Fruit fly (Drosophila melanogaster): ENCODE results near the gene CG4502.

CG4502 gene

DNA sequence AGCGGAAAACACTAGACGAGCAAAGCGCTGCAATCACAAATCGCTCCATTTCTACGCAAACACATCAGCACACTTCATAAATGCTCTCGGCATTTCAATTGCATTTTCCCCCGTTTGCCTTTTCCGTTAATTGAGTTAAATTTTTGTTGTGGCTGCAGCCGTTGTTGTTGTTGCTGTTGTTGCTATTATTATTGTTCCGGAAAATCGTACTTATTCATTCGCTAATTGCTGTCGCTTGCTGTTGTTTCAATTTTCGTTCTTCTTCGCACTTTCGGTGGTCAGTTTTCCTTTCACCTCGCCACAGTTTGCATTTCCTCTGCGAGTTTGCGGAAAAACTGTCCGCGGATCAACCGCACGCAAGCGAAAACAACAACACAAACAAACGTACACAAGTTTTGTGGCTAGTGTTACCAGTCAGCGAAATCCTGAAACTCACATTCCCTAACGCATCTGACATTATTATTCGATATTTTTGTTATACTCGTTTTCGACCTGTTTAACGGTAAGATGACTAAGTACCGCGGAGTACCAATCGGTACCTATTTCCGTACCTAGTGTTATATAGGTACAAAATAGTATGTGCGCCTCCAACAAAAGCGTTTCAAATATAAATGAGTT lies 15.7 kb upstream of the CG4502 start, which contains the start of gene CG13784 (continued):
- TF ChIP-seq CG7357 (GFP tag; IDR thresholded peaks at IDR 0.05) (peak; percentile 84), mam (GFP tag; optimal IDR thresholded peaks at IDR 0.05) (peak; percentile 13), CG1647 (GFP tag; optimal IDR thresholded peaks at IDR 0.05) (peak; percentile 22), Taf1 (GFP tag; IDR thresholded peaks at IDR 0.05) (no peak), prd (optimal IDR thresholded peaks at IDR 0.05) (no peak), prd (GFP tag; IDR thresholded peaks at IDR 0.05) (no peak), Ptx1 (GFP tag; IDR thresholded peaks at IDR 0.05) (no peak), CG3407 (GFP tag; optimal IDR thresholded peaks at IDR 0.05) (no peak), CHES-1-like (GFP tag; optimal IDR thresholded peaks at IDR 0.05) (peak; percentile 75), tin (GFP tag; optimal IDR thresholded peaks at IDR 0.05) (peak; percentile 17), CG17568 (GFP tag; optimal IDR thresholded peaks at IDR 0.05) (no peak), HLH4C (GFP tag; IDR thresholded peaks at IDR 0.05; ENCODE audit: partially characterized antibody) (peak; percentile 36; the same call in 1 of the 3 replicates), dysf (GFP tag; IDR thresholded peaks at IDR 0.05) (no peak), amos (GFP tag; IDR thresholded peaks at IDR 0.05; ENCODE audit: partially characterized antibody) (no peak; the same call in 1 of the 2 replicates), ind (GFP tag; optimal IDR thresholded peaks at IDR 0.05) (peak; percentile 6), Dref (GFP tag; IDR thresholded peaks at IDR 0.05) (peak; percentile 63), CG1024 (GFP tag; IDR thresholded peaks at IDR 0.05) (peak; percentile 60; the same call in 1 of the 2 replicates), nmo (GFP tag; optimal IDR thresholded peaks at IDR 0.05) (peak; percentile 61), NC2β (GFP tag; optimal IDR thresholded peaks at IDR 0.05) (no peak), Stat92E (GFP tag; optimal IDR thresholded peaks at IDR 0.05) (peak in 2 of 3 experiments; percentile 82), CG31224 (GFP tag; IDR thresholded peaks at IDR 0.05) (no peak), Hr39 (optimal IDR thresholded peaks at IDR 0.05) (no peak), CG6683 (GFP tag; optimal IDR thresholded peaks at IDR 0.05) (peak; percentile 33), CG4820 (GFP tag; optimal IDR thresholded peaks at IDR 0.05) (no peak), CG2199 (GFP tag; IDR thresholded peaks at IDR 0.05) (no peak), CG10274 (GFP tag; optimal IDR thresholded peaks at IDR 0.05) (no peak), gcm (GFP tag; optimal IDR thresholded peaks at IDR 0.05) (peak; percentile 31), Pdp1 (GFP tag; optimal IDR thresholded peaks at IDR 0.05) (peak in 1 of 2 experiments; percentile 66), CG10267 (tag; optimal IDR thresholded peaks at IDR 0.05) (peak; percentile 67), CG18011 (GFP tag; optimal IDR thresholded peaks at IDR 0.05) (peak; percentile 0), caup (GFP tag; optimal IDR thresholded peaks at IDR 0.05; ENCODE audit: severe bottlenecking) (peak; percentile 54), ci (GFP tag; IDR thresholded peaks at IDR 0.05) (peak; percentile 52; the same call in 1 of the 3 replicates), Rx (GFP tag; IDR thresholded peaks at IDR 0.05) (no peak), wdn (GFP tag; IDR thresholded peaks at IDR 0.05) (no peak), Nf-YA (GFP tag; IDR thresholded peaks at IDR 0.05) (no peak), repo (GFP tag; optimal IDR thresholded peaks at IDR 0.05) (no peak), CG42726 (GFP tag; IDR thresholded peaks at IDR 0.05; ENCODE audit: partially characterized antibody) (peak; percentile 75), CG6765 (GFP tag; optimal IDR thresholded peaks at IDR 0.05) (peak; percentile 33), dmrt99B (tag; optimal IDR thresholded peaks at IDR 0.05) (peak; percentile 4), kni (GFP tag; optimal IDR thresholded peaks at IDR 0.05) (peak; percentile 23), Dad (GFP tag; optimal IDR thresholded peaks at IDR 0.05) (peak; percentile 21), CG17385 (GFP tag; optimal IDR thresholded peaks at IDR 0.05) (peak; percentile 13), Poxn (GFP tag; IDR thresholded peaks at IDR 0.05) (no peak), crol (GFP tag; IDR thresholded peaks at IDR 0.05) (no peak), CG3281 (GFP tag; optimal IDR thresholded peaks at IDR 0.05) (peak; percentile 41), Oli (tag; optimal IDR thresholded peaks at IDR 0.05) (no peak), p53 (GFP tag; optimal IDR thresholded peaks at IDR 0.05) (peak; percentile 38), Lhr (GFP tag; optimal IDR thresholded peaks at IDR 0.05) (peak; percentile 74), bowl (GFP tag; IDR thresholded peaks at IDR 0.05) (no peak), kah (GFP tag; optimal IDR thresholded peaks at IDR 0.05) (no peak)
